Worm (Caenorhabditis elegans) whole organism, midembryonic: ENCODE results near the gene pqn-16.

Experiments used
- cog-1 ChIP-seq: sonication (generic microtip); optimal IDR thresholded peaks from 2 replicates; lab custom pipeline; 2016; ENCODE audit warnings: missing genetic modification characterization, missing compliant biosample characterization
- flt-1 ChIP-seq: fragments of 200-800 bp; sonication (Bioruptor generic); IDR thresholded peaks from 2 replicates; pipeline ENCODE4 v1.3.6; 2022; ENCODE audit warnings: missing genetic modification characterization, missing compliant biosample characterization
- klf-2 ChIP-seq: fragments of 200-800 bp; sonication (Bioruptor generic); conservative IDR thresholded peaks from 2 replicates; pipeline ENCODE4 v1.3.6; 2022; ENCODE audit warnings: missing genetic modification reagents, missing genetic modification characterization, missing compliant biosample characterization
- med-1 ChIP-seq: sonication (generic microtip); optimal IDR thresholded peaks from 2 replicates; lab custom pipeline; 2017; ENCODE audit warnings: missing genetic modification characterization, mild to moderate bottlenecking, missing compliant biosample characterization, antibody characterized with exemption, missing genetic modification reagents; ENCODE audit not compliant: insufficient read depth
- ref-1 ChIP-seq: fragments of 200-800 bp; sonication (Bioruptor generic); conservative IDR thresholded peaks from 2 replicates; pipeline ENCODE4 v1.3.6; 2022; ENCODE audit warnings: missing genetic modification reagents, missing genetic modification characterization, missing compliant biosample characterization
- tab-1 ChIP-seq: fragments of 200-800 bp; sonication (Bioruptor generic); IDR thresholded peaks from 2 replicates; pipeline ENCODE4 v1.3.6; 2022; ENCODE audit warnings: missing genetic modification characterization, missing compliant biosample characterization
- ztf-23 ChIP-seq: fragments of 200-800 bp; sonication (Bioruptor generic); IDR thresholded peaks from 2 replicates; pipeline ENCODE4 v1.3.6; 2022; ENCODE audit warnings: missing genetic modification reagents, missing genetic modification characterization, missing compliant biosample characterization
- ztf-29 ChIP-seq: fragments of 200-800 bp; sonication (Bioruptor generic); IDR thresholded peaks from 2 replicates; pipeline ENCODE4 v1.3.6; 2022; ENCODE audit warnings: missing genetic modification reagents, missing genetic modification characterization, missing compliant biosample characterization

DNA sequence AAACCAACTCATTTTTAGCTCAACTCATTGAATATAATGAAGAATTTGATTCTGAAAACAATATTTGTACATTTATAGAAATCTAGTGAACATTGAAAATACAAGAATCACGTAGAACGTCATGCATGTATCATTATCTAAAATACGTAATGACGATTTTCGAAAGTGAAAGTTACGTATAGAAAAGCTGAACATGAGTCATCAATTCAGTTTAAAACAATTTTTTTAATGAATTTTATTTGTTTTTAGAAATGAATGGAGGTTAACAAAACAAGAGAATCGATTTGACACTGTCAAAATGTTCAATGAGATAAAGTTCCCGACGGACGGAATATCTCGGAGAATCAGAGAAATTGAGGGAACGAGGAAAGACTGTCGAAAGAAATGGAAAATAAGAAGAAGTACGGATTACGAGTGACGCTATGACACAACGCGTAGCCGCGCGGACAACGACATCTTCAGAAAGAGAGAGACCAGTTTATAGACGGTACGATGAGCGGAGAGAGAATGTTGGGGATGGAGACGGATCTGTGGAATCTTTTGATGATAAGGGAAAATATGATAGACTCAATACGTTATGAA is 7.9 kb downstream of the pqn-16 start, which contains the start of gene ptr-1:
- no peak for TF ChIP-seq klf-2 (GFP tag; lab: Robert Waterston, UW)
- no peak for TF ChIP-seq med-1 (GFP tag; lab: Kevin White, UChicago)
- TF ChIP-seq cog-1 (tag; lab: Kevin White, UChicago), result no peak
- TF ChIP-seq ztf-29 (GFP tag; lab: Robert Waterston, UW), result no peak
- no peak for TF ChIP-seq ref-1 (GFP tag; lab: Robert Waterston, UW)
- TF ChIP-seq flt-1 (GFP tag; lab: Robert Waterston, UW), result no peak
- TF ChIP-seq ztf-23, result no peak
- no peak for TF ChIP-seq tab-1 (GFP tag; lab: Robert Waterston, UW)
